Worm (Caenorhabditis elegans): Measurements from ENCODE around the gene C52A11.3.

The C52A11.3 gene

ce11 chrII:10708660-10709059 is 28.5 kb upstream of the C52A11.3 start, which contains the start of gene bli-1:
bli-1 (plus strand) TSS chrII:10708960.
- no peak for TF ChIP-seq sox-4 (tag; optimal IDR thresholded peaks at IDR 0.05)
- TF ChIP-seq nfya-1 (tag; optimal IDR thresholded peaks at IDR 0.05): no peak
- no peak for TF ChIP-seq mec-3 (tag; optimal IDR thresholded peaks at IDR 0.05; ENCODE audit: borderline replicate concordance)
- no peak for TF ChIP-seq tbx-7 (tag; optimal IDR thresholded peaks at IDR 0.05)
- no peak for TF ChIP-seq ceh-6 (GFP tag; optimal IDR thresholded peaks at IDR 0.05)
- TF ChIP-seq ceh-48 (tag; optimal IDR thresholded peaks at IDR 0.05): no peak
- no peak for TF ChIP-seq C38D4.7 (GFP tag; optimal IDR thresholded peaks at IDR 0.05)
- TF ChIP-seq ceh-19 (GFP tag; optimal IDR thresholded peaks at IDR 0.05): no peak
- TF ChIP-seq pag-3 (tag; optimal IDR thresholded peaks at IDR 0.05; ENCODE audit: borderline replicate concordance): no peak
- TF ChIP-seq unc-86 (tag; optimal IDR thresholded peaks at IDR 0.05): no peak
- no peak for TF ChIP-seq ceh-18 (tag; optimal IDR thresholded peaks at IDR 0.05)
- TF ChIP-seq gmeb-2 (tag; optimal IDR thresholded peaks at IDR 0.05): no peak
- TF ChIP-seq ceh-2 (tag; optimal IDR thresholded peaks at IDR 0.05): no peak
- no peak for TF ChIP-seq pat-9 (tag; optimal IDR thresholded peaks at IDR 0.05)
- no peak for TF ChIP-seq fax-1 (tag; optimal IDR thresholded peaks at IDR 0.05)
- TF ChIP-seq unc-55 (GFP tag; optimal IDR thresholded peaks at IDR 0.05): no peak

- TF ChIP-seq C08G9.2 (tag; optimal IDR thresholded peaks at IDR 0.05) (peak; percentile 65), lin-11 (tag; optimal IDR thresholded peaks at IDR 0.05) (no peak), pat-9 (tag; optimal IDR thresholded peaks at IDR 0.05) (no peak), hlh-6 (tag; optimal IDR thresholded peaks at IDR 0.05) (no peak), unc-55 (GFP tag; optimal IDR thresholded peaks at IDR 0.05) (no peak), tbx-7 (tag; optimal IDR thresholded peaks at IDR 0.05) (peak; percentile 26), hlh-8 (tag; optimal IDR thresholded peaks at IDR 0.05) (peak; percentile 10), hlh-30 (tag; optimal IDR thresholded peaks at IDR 0.05; ENCODE audit: insufficient read depth) (no peak), elt-4 (tag; optimal IDR thresholded peaks at IDR 0.05) (no peak), unc-86 (tag; optimal IDR thresholded peaks at IDR 0.05) (no peak), eyg-1 (tag; optimal IDR thresholded peaks at IDR 0.05) (no peak), unc-42 (tag; optimal IDR thresholded peaks at IDR 0.05) (peak; percentile 32), dmd-4 (tag; optimal IDR thresholded peaks at IDR 0.05; ENCODE audit: borderline replicate concordance) (no peak), ceh-14 (tag; optimal IDR thresholded peaks at IDR 0.05) (no peak), tbx-2 (tag; optimal IDR thresholded peaks at IDR 0.05) (peak; percentile 19), ceh-31 (tag; optimal IDR thresholded peaks at IDR 0.05) (peak; percentile 63), ceh-2 (tag; optimal IDR thresholded peaks at IDR 0.05) (peak; percentile 67), rnt-1 (tag; optimal IDR thresholded peaks at IDR 0.05) (no peak), ets-4 (tag; optimal IDR thresholded peaks at IDR 0.05) (peak; percentile 46)
Measured at ce11 chrII:10714262-10714933, 22.8 kb upstream of the C52A11.3 start, which contains the start of the genes dph-2 and C09G5.7. dph-2 (minus strand) TSS chrII:10714297. C09G5.7 (plus strand) TSS chrII:10714883.

- TF ChIP-seq ceh-24 (tag; optimal IDR thresholded peaks at IDR 0.05) (no peak), F13H6.1 (tag; optimal IDR thresholded peaks at IDR 0.05) (no peak), pha-4 (tag; optimal IDR thresholded peaks at IDR 0.05) (no peak), ceh-34 (tag; optimal IDR thresholded peaks at IDR 0.05) (no peak), ahr-1 (tag; optimal IDR thresholded peaks at IDR 0.05) (no peak), eyg-1 (tag; optimal IDR thresholded peaks at IDR 0.05) (no peak), ceh-18 (tag; optimal IDR thresholded peaks at IDR 0.05) (no peak), npax-4 (tag; optimal IDR thresholded peaks at IDR 0.05) (no peak), sox-4 (tag; optimal IDR thresholded peaks at IDR 0.05) (no peak), ceh-22 (tag; optimal IDR thresholded peaks at IDR 0.05) (no peak)
Measured at ce11 chrII:10717124-10717523, 20.0 kb upstream of the C52A11.3 start, which contains the start of gene C09G5.13. C09G5.13 (plus strand) TSS chrII:10717424.

Measured in whole organism, late embryonic.